Worm (Caenorhabditis elegans): ENCODE data around the gene srv-28.
A peak's percentile ranks its signal among the peaks of the same experiment; 100 is the strongest.

The srv-28 gene

ce11 chrIV:6299523-6299922 lies 36.4 kb upstream of the srv-28 start:
- TF ChIP-seq odd-2 (tag; optimal IDR thresholded peaks at IDR 0.05): no peak
- TF ChIP-seq ama-1 (optimal IDR thresholded peaks at IDR 0.05): no peak
- no peak for TF ChIP-seq unc-3 (GFP tag; conservative IDR thresholded peaks at IDR 0.05)
- TF ChIP-seq unc-3 (tag; optimal IDR thresholded peaks at IDR 0.05): no peak

- TF ChIP-seq lim-6 (tag; optimal IDR thresholded peaks at IDR 0.05) (no peak), ceh-19 (GFP tag; optimal IDR thresholded peaks at IDR 0.05) (no peak), F13H6.1 (tag; optimal IDR thresholded peaks at IDR 0.05) (no peak), tbx-2 (tag; optimal IDR thresholded peaks at IDR 0.05) (no peak), ceh-2 (tag; optimal IDR thresholded peaks at IDR 0.05) (no peak), ets-4 (tag; optimal IDR thresholded peaks at IDR 0.05) (no peak), ceh-18 (tag; optimal IDR thresholded peaks at IDR 0.05) (no peak), ceh-6 (GFP tag; optimal IDR thresholded peaks at IDR 0.05) (no peak), eyg-1 (tag; optimal IDR thresholded peaks at IDR 0.05) (no peak), ceh-22 (tag; optimal IDR thresholded peaks at IDR 0.05) (no peak), ceh-14 (tag; optimal IDR thresholded peaks at IDR 0.05) (no peak), ama-1 (optimal IDR thresholded peaks at IDR 0.05) (no peak), sdc-2 (tag; optimal IDR thresholded peaks at IDR 0.05) (no peak), ttx-3 (tag; optimal IDR thresholded peaks at IDR 0.05) (no peak), elt-2 (tag; optimal IDR thresholded peaks at IDR 0.05) (no peak), C08G9.2 (tag; optimal IDR thresholded peaks at IDR 0.05) (no peak)
These were observed 35.1 kb upstream of the srv-28 start, which contains the start of gene srv-27 for ce11 chrIV:6298253-6298652. Gene srv-27, minus strand, starts transcription at chrIV:6298353.

- TF ChIP-seq ceh-31 (tag; optimal IDR thresholded peaks at IDR 0.05) (peak; percentile 53), ama-1 (optimal IDR thresholded peaks at IDR 0.05) (peak; percentile 34), lim-6 (tag; optimal IDR thresholded peaks at IDR 0.05) (no peak), elt-2 (tag; optimal IDR thresholded peaks at IDR 0.05) (peak; percentile 26)
These were observed 30.9 kb upstream of the srv-28 start, which contains the start of gene hil-2 for ce11 chrIV:6294081-6294480. Gene hil-2, plus strand, starts transcription at chrIV:6294240.

ce11 chrIV:6290741-6291140 lies 27.6 kb upstream of the srv-28 start, which contains the start of gene srv-24:
Gene srv-24, minus strand, starts transcription at chrIV:6290841.
- TF ChIP-seq tbx-2 (tag; optimal IDR thresholded peaks at IDR 0.05): no peak
- no peak for TF ChIP-seq zip-5 (tag; optimal IDR thresholded peaks at IDR 0.05)
- no peak for TF ChIP-seq unc-3 (GFP tag; conservative IDR thresholded peaks at IDR 0.05)
- no peak for TF ChIP-seq unc-3 (tag; optimal IDR thresholded peaks at IDR 0.05)

- TF ChIP-seq hlh-30 (tag; optimal IDR thresholded peaks at IDR 0.05; ENCODE audit: insufficient read depth): no peak
- TF ChIP-seq pqm-1 (tag; optimal IDR thresholded peaks at IDR 0.05): no peak
- TF ChIP-seq lim-6 (tag; optimal IDR thresholded peaks at IDR 0.05): no peak
- no peak for TF ChIP-seq fax-1 (tag; optimal IDR thresholded peaks at IDR 0.05)
- no peak for TF ChIP-seq K09A11.1 (tag; optimal IDR thresholded peaks at IDR 0.05; ENCODE audit: insufficient read depth)
- no peak for TF ChIP-seq ceh-24 (tag; optimal IDR thresholded peaks at IDR 0.05)
- no peak for TF ChIP-seq fkh-6 (tag; optimal IDR thresholded peaks at IDR 0.05)
- TF ChIP-seq npax-4 (tag; optimal IDR thresholded peaks at IDR 0.05): no peak
- TF ChIP-seq sdc-2 (tag; optimal IDR thresholded peaks at IDR 0.05): no peak
- TF ChIP-seq hlh-6 (tag; optimal IDR thresholded peaks at IDR 0.05): no peak
- TF ChIP-seq ceh-18 (tag; optimal IDR thresholded peaks at IDR 0.05): no peak
- no peak for TF ChIP-seq che-1 (tag; optimal IDR thresholded peaks at IDR 0.05)
- no peak for TF ChIP-seq nhr-11 (tag; optimal IDR thresholded peaks at IDR 0.05)
- TF ChIP-seq hlh-8 (tag; optimal IDR thresholded peaks at IDR 0.05): no peak
- TF ChIP-seq gmeb-2 (tag; optimal IDR thresholded peaks at IDR 0.05): no peak
- no peak for TF ChIP-seq ceh-14 (tag; optimal IDR thresholded peaks at IDR 0.05)
- no peak for TF ChIP-seq ceh-22 (tag; optimal IDR thresholded peaks at IDR 0.05)
- TF ChIP-seq sox-4 (tag; optimal IDR thresholded peaks at IDR 0.05): no peak
- no peak for TF ChIP-seq tbx-2 (tag; optimal IDR thresholded peaks at IDR 0.05)
- no peak for TF ChIP-seq fkh-10 (GFP tag; optimal IDR thresholded peaks at IDR 0.05)
These were observed 21.1 kb upstream of the srv-28 start, which contains the start of gene ops-1 for ce11 chrIV:6284277-6284676. Gene ops-1, minus strand, starts transcription at chrIV:6284377.
